Worm (Caenorhabditis elegans): ENCODE measurements around the gene srg-16.

DNA sequence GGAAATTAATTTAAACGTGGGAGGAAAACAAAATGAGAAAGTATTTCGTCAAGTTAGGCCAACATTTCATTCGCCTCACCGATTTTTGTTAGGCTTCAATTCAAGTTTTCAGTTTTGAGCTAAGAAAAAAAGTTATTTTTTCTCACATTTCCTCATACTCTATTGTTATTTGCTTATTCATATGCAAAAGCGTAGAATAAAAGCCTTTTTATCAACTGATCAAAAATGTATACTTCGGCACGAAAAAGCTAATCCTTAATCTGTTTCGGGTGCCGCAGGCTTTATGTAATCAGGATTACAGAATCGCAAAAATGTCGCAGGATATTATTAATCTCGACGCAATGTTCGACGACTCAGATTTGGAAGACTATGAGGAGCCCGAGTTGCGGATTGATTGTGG, 23.0 kb downstream of the srg-16 start, which contains the start of gene T21B4.15:
- TF ChIP-seq nhr-10 (tag; optimal IDR thresholded peaks at IDR 0.05) (no peak), ceh-82 (tag; optimal IDR thresholded peaks at IDR 0.05) (no peak), lin-1 (GFP tag; IDR thresholded peaks at IDR 0.05) (no peak), zip-11 (GFP tag; IDR thresholded peaks at IDR 0.05) (no peak)

All from whole organism, L4 larva.